Fruit fly (Drosophila melanogaster): Measurements from ENCODE around the gene eRF3.
A peak's percentile ranks its signal among the peaks of the same experiment; 100 is the strongest.

eRF3 gene

dm6 chr2L:12433712-12434534 is at the start of gene eRF3 (continued):
- TF ChIP-seq bsh (GFP tag; optimal IDR thresholded peaks at IDR 0.05) (peak in 1 of 2 experiments; percentile 71), cad (GFP tag; optimal IDR thresholded peaks at IDR 0.05) (no peak), CG12744 (GFP tag; optimal IDR thresholded peaks at IDR 0.05) (no peak), fd96Cb (tag; optimal IDR thresholded peaks at IDR 0.05) (peak; percentile 71), CG2712 (tag; optimal IDR thresholded peaks at IDR 0.05) (peak; percentile 91), Sox102F (GFP tag; optimal IDR thresholded peaks at IDR 0.05) (peak; percentile 86), CG12299 (tag; optimal IDR thresholded peaks at IDR 0.05) (peak; percentile 72), CG10462 (GFP tag; optimal IDR thresholded peaks at IDR 0.05) (peak; percentile 0), Eip74EF (GFP tag; optimal IDR thresholded peaks at IDR 0.05) (peak in 1 of 2 experiments; percentile 3), CG7963 (GFP tag; IDR thresholded peaks at IDR 0.05; ENCODE audit: partially characterized antibody) (no peak), maf-S (GFP tag; optimal IDR thresholded peaks at IDR 0.05) (no peak), CG6654 (GFP tag; optimal IDR thresholded peaks at IDR 0.05) (no peak), dimm (GFP tag; IDR thresholded peaks at IDR 0.05) (no peak; the same call in 1 of the 2 replicates), Usf (GFP tag; optimal IDR thresholded peaks at IDR 0.05) (peak; percentile 51), CG9437 (GFP tag; optimal IDR thresholded peaks at IDR 0.05) (peak; percentile 78), Dll (GFP tag; IDR thresholded peaks at IDR 0.05; ENCODE audit: partially characterized antibody) (peak; percentile 39; the same call in 2 of the 4 replicates), CG14441 (GFP tag; IDR thresholded peaks at IDR 0.05) (peak; percentile 74), CG18262 (tag; optimal IDR thresholded peaks at IDR 0.05) (peak; percentile 91), Blimp-1 (GFP tag; optimal IDR thresholded peaks at IDR 0.05) (peak; percentile 74), Hr51 (GFP tag; optimal IDR thresholded peaks at IDR 0.05) (peak in 1 of 2 experiments; percentile 88), HmgD (GFP tag; optimal IDR thresholded peaks at IDR 0.05) (no peak), tna (GFP tag; IDR thresholded peaks at IDR 0.05; ENCODE audit: partially characterized antibody) (no peak; the same call in 1 of the 2 replicates), Opbp (GFP tag; IDR thresholded peaks at IDR 0.05; ENCODE audit: partially characterized antibody) (0 out of 3 replicates have a peak, but pooled peaks have one; percentile 29), slbo (GFP tag; IDR thresholded peaks at IDR 0.05) (peak; percentile 87), gt (GFP tag; IDR thresholded peaks at IDR 0.05) (peak; percentile 48), ind (GFP tag; optimal IDR thresholded peaks at IDR 0.05) (peak; percentile 77), Doc3 (GFP tag; IDR thresholded peaks at IDR 0.05; ENCODE audit: partially characterized antibody) (peak; percentile 35; the same call in 1 of the 3 replicates), CG11695 (GFP tag; IDR thresholded peaks at IDR 0.05) (peak; percentile 62; the same call in 2 of the 3 replicates), slou (GFP tag; optimal IDR thresholded peaks at IDR 0.05) (peak; percentile 50), CG17186 (GFP tag; optimal IDR thresholded peaks at IDR 0.05) (no peak), nerfin-2 (GFP tag; IDR thresholded peaks at IDR 0.05; ENCODE audit: partially characterized antibody) (peak; percentile 13), CG17359 (tag; optimal IDR thresholded peaks at IDR 0.05) (peak; percentile 72), pita (GFP tag; optimal IDR thresholded peaks at IDR 0.05) (no peak), jing (GFP tag; optimal IDR thresholded peaks at IDR 0.05) (no peak), Hmx (GFP tag; optimal IDR thresholded peaks at IDR 0.05) (no peak), CG1529 (GFP tag; optimal IDR thresholded peaks at IDR 0.05) (peak; percentile 6), HLH3B (GFP tag; IDR thresholded peaks at IDR 0.05) (peak; percentile 72), sqz (GFP tag; optimal IDR thresholded peaks at IDR 0.05) (peak; percentile 71), ham (GFP tag; IDR thresholded peaks at IDR 0.05) (0 out of 2 replicates have a peak, but pooled peaks have one; percentile 25), CG9797 (GFP tag; optimal IDR thresholded peaks at IDR 0.05) (no peak), CG18476 (GFP tag; optimal IDR thresholded peaks at IDR 0.05) (peak; percentile 41), NC2β (GFP tag; optimal IDR thresholded peaks at IDR 0.05) (no peak), Dek (tag; optimal IDR thresholded peaks at IDR 0.05) (peak; percentile 85), klu (GFP tag; IDR thresholded peaks at IDR 0.05) (peak; percentile 64), CG13123 (GFP tag; optimal IDR thresholded peaks at IDR 0.05) (peak; percentile 57), CG9727 (GFP tag; optimal IDR thresholded peaks at IDR 0.05) (peak; percentile 87), Hr39 (optimal IDR thresholded peaks at IDR 0.05) (no peak), Dfd (GFP tag; optimal IDR thresholded peaks at IDR 0.05) (no peak)

Data from whole organism, embryonic.